Worm (Caenorhabditis elegans): Measurements from ENCODE around the gene F56C3.9.

F56C3.9 gene

DNA sequence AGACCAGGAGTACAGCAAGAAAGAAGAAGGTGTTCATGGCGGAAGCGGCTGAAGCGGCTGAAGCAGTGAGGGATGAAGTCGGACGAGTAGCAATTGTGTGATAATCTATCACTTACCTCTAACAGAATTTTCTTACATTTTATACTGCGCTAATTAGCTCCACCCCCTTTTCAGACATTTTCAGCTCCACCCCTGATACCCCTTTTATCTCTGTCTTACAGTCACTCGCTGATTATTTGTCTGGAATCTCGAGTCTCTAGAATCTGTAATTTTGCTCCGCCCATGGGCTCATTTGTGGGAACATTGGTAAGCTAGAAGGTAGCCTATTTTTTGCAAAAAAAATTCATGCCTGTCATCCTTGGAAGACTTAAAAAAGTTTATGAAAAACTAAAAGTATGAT, 49.5 kb downstream of the F56C3.9 start, which contains the start of gene ins-39:
TSS of gene ins-39 (minus strand) at position 101 of the 400 bp plus-strand sequence.
- TF ChIP-seq snpc-4 (tag; optimal IDR thresholded peaks at IDR 0.05), result no peak
- no peak for TF ChIP-seq M03D4.4 (tag; optimal IDR thresholded peaks at IDR 0.05)
- TF ChIP-seq cnd-1 (tag; optimal IDR thresholded peaks at IDR 0.05), result no peak
- TF ChIP-seq ceh-43 (GFP tag; optimal IDR thresholded peaks at IDR 0.05), result no peak
